Fruit fly (Drosophila melanogaster) whole organism, pupa: Measurements from ENCODE around the gene tai.

Experiments used
- CG15710 ChIP-seq: fragments of 200-800 bp; sonication (Bioruptor generic); optimal IDR thresholded peaks from 2 replicates; lab custom pipeline; 2018; ENCODE audit warnings: missing biosample characterization, mild to moderate bottlenecking, missing genetic modification characterization, moderate library complexity
- CG17806 ChIP-seq: fragments of 200-800 bp; sonication (Bioruptor generic); optimal IDR thresholded peaks from 2 replicates; lab custom pipeline; 2018; ENCODE audit warnings: missing biosample characterization, mild to moderate bottlenecking, missing genetic modification characterization, moderate library complexity
- CG32121 ChIP-seq: fragments of 200-800 bp; sonication (Bioruptor generic); IDR thresholded peaks from 2 replicates; pipeline ENCODE4 v1.3.6; 2022; ENCODE audit warnings: missing biosample characterization, missing genetic modification characterization
- CG8159 ChIP-seq: fragments of 200-800 bp; sonication (Bioruptor generic); optimal IDR thresholded peaks from 3 replicates; lab custom pipeline; 2018; ENCODE audit warnings: missing biosample characterization, mild to moderate bottlenecking, missing genetic modification characterization, moderate library complexity
- CG8301 ChIP-seq: fragments of 200-800 bp; sonication (Bioruptor generic); optimal IDR thresholded peaks from 2 replicates; lab custom pipeline; 2018; ENCODE audit warnings: missing biosample characterization, mild to moderate bottlenecking, missing genetic modification characterization
- CG9948 ChIP-seq: fragments of 200-800 bp; sonication (Bioruptor generic); optimal IDR thresholded peaks from 2 replicates; lab custom pipeline; 2018; ENCODE audit warnings: missing biosample characterization, mild to moderate bottlenecking, missing genetic modification characterization, moderate library complexity
- D1 ChIP-seq: fragments of 200-800 bp; sonication (Bioruptor generic); optimal IDR thresholded peaks from 2 replicates; lab custom pipeline; 2018; ENCODE audit warnings: missing biosample characterization, mild to moderate bottlenecking, missing genetic modification characterization, moderate library complexity
- EcR ChIP-seq: fragments of 200-800 bp; sonication (Bioruptor generic); optimal IDR thresholded peaks from 3 replicates; lab custom pipeline; 2019; ENCODE audit warnings: missing biosample characterization, missing genetic modification characterization, mild to moderate bottlenecking, moderate library complexity, missing genetic modification reagents
- Ets98B ChIP-seq: fragments of 200-800 bp; sonication (Bioruptor generic); IDR thresholded peaks from 2 replicates; pipeline ENCODE4 v1.3.6; 2022; ENCODE audit warnings: missing biosample characterization, missing genetic modification characterization
- Pif1A ChIP-seq: fragments of 200-800 bp; sonication (Bioruptor generic); optimal IDR thresholded peaks from 3 replicates; lab custom pipeline; 2016; ENCODE audit warnings: missing biosample characterization, missing genetic modification characterization
- Pif1B ChIP-seq: fragments of 200-800 bp; sonication (Bioruptor generic); optimal IDR thresholded peaks from 3 replicates; lab custom pipeline; 2016; ENCODE audit warnings: missing biosample characterization, missing genetic modification characterization
- rn ChIP-seq: fragments of 200-800 bp; sonication (Bioruptor generic); IDR thresholded peaks from 2 replicates; pipeline ENCODE4 v1.3.6; 2022; ENCODE audit warnings: missing biosample characterization, missing genetic modification characterization

- TF ChIP-seq Pif1A (GFP tag; lab: Kevin White, UChicago), result peak; percentile 55
- TF ChIP-seq CG17806 (tag; lab: Kevin White, UChicago), result no peak
- peak; percentile 96 for TF ChIP-seq EcR (GFP tag; lab: Kevin White, UChicago)
- TF ChIP-seq CG9948, result peak; percentile 15
- peak; percentile 97 for TF ChIP-seq Ets98B
- peak; percentile 40 for TF ChIP-seq CG8301 (tag; lab: Kevin White, UChicago)
- peak; percentile 57 for TF ChIP-seq CG8159 (tag; lab: Kevin White, UChicago)
- no peak for TF ChIP-seq rn
- TF ChIP-seq CG15710 (tag; lab: Kevin White, UChicago), result peak; percentile 58
- no peak for TF ChIP-seq D1 (tag; lab: Kevin White, UChicago)
- peak; percentile 95 for TF ChIP-seq CG32121 (GFP tag; lab: Robert Waterston, UW)
- TF ChIP-seq Pif1B (GFP tag; lab: Kevin White, UChicago), result peak; percentile 72
These were observed 38.6 kb downstream of the tai start for dm6 chr2L:9205133-9205615.
